Fruit fly (Drosophila melanogaster) whole organism, pupa: Measurements from ENCODE around the gene eIF3h.
A peak's percentile ranks its signal among the peaks of the same experiment; 100 is the strongest.

Experiments used
- CG10348 ChIP-seq: fragments of 200-800 bp; sonication (Bioruptor generic); IDR thresholded peaks from 2 replicates; pipeline ENCODE4 v1.3.6; 2022; ENCODE audit warnings: missing biosample characterization, missing genetic modification characterization
- CG15710 ChIP-seq: fragments of 200-800 bp; sonication (Bioruptor generic); optimal IDR thresholded peaks from 2 replicates; lab custom pipeline; 2018; ENCODE audit warnings: missing biosample characterization, mild to moderate bottlenecking, missing genetic modification characterization, moderate library complexity
- CG32121 ChIP-seq: fragments of 200-800 bp; sonication (Bioruptor generic); IDR thresholded peaks from 2 replicates; pipeline ENCODE4 v1.3.6; 2022; ENCODE audit warnings: missing biosample characterization, missing genetic modification characterization
- CG34367 ChIP-seq: fragments of 200-800 bp; sonication (Bioruptor generic); optimal IDR thresholded peaks from 2 replicates; lab custom pipeline; 2018; ENCODE audit warnings: missing biosample characterization, mild to moderate bottlenecking, missing genetic modification characterization
- CG8301 ChIP-seq: fragments of 200-800 bp; sonication (Bioruptor generic); optimal IDR thresholded peaks from 2 replicates; lab custom pipeline; 2018; ENCODE audit warnings: missing biosample characterization, mild to moderate bottlenecking, missing genetic modification characterization
- CG9948 ChIP-seq: fragments of 200-800 bp; sonication (Bioruptor generic); optimal IDR thresholded peaks from 2 replicates; lab custom pipeline; 2018; ENCODE audit warnings: missing biosample characterization, mild to moderate bottlenecking, missing genetic modification characterization, moderate library complexity
- D1 ChIP-seq: fragments of 200-800 bp; sonication (Bioruptor generic); optimal IDR thresholded peaks from 2 replicates; lab custom pipeline; 2018; ENCODE audit warnings: missing biosample characterization, mild to moderate bottlenecking, missing genetic modification characterization, moderate library complexity
- EcR ChIP-seq: fragments of 200-800 bp; sonication (Bioruptor generic); optimal IDR thresholded peaks from 3 replicates; lab custom pipeline; 2019; ENCODE audit warnings: missing biosample characterization, missing genetic modification characterization, mild to moderate bottlenecking, moderate library complexity, missing genetic modification reagents
- Ets98B ChIP-seq: fragments of 200-800 bp; sonication (Bioruptor generic); IDR thresholded peaks from 2 replicates; pipeline ENCODE4 v1.3.6; 2022; ENCODE audit warnings: missing biosample characterization, missing genetic modification characterization
- Pif1A ChIP-seq: fragments of 200-800 bp; sonication (Bioruptor generic); optimal IDR thresholded peaks from 3 replicates; lab custom pipeline; 2016; ENCODE audit warnings: missing biosample characterization, missing genetic modification characterization
- Snoo ChIP-seq: fragments of 200-800 bp; sonication (Bioruptor generic); optimal IDR thresholded peaks from 3 replicates; lab custom pipeline; 2017; ENCODE audit warnings: missing biosample characterization, mild to moderate bottlenecking, missing genetic modification characterization, inconsistent platforms
- fd96Ca ChIP-seq: fragments of 200-800 bp; sonication (Bioruptor generic); IDR thresholded peaks from 3 replicates; pipeline ENCODE4 v1.3.6; 2022; ENCODE audit warnings: missing biosample characterization, missing genetic modification characterization

DNA sequence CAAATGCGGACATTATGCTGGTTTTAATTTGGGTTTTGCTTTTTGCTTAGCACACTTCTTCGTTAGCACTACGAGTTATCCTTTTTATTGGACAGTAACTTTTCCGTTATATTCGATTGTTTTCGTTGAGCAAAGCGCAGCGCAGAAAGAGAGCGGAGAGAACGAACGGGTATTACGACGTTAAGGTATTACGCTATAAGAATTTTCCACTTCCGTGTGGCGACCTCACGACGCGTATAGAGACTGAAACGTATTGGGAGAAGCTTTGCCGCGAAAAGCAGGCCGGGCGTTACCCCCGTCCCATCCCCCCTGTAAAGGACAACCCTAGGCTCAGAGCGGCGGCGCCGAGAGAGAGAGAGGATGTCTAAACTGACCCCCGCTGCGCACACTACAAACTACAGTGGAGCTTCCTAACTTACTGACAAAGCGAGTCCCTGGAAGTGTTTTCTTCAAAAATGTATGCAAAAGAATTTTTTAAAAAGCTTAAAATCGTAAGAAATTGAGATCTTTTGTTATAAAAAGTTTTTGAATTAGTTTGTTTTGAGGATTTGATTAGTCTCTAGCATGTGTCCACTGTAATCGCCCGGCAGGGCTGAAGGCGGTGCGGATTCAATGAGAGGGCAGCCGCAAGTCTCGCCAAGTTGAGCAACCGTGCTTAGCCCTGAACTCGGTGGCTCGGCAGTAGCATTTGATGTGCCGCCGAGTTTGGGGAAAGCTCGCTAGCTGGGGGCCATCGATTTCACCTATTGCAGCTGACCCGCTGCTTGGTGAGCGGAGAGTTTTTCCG, 48.0 kb downstream of the eIF3h start:
- peak; percentile 41 for TF ChIP-seq D1 (tag; lab: Kevin White, UChicago)
- peak; percentile 88 for TF ChIP-seq Ets98B (GFP tag; lab: Robert Waterston, UW)
- peak; percentile 88 for TF ChIP-seq CG34367 (tag; lab: Kevin White, UChicago)
- peak; percentile 89 for TF ChIP-seq CG32121
- peak; percentile 70 for TF ChIP-seq Snoo
- TF ChIP-seq fd96Ca (GFP tag; lab: Robert Waterston, UW), result peak; percentile 90
- TF ChIP-seq EcR (GFP tag; lab: Kevin White, UChicago), result peak; percentile 38
- TF ChIP-seq CG15710, result peak; percentile 90
- peak; percentile 81 for TF ChIP-seq CG8301
- TF ChIP-seq Pif1A (GFP tag; lab: Kevin White, UChicago), result peak; percentile 90
- TF ChIP-seq CG9948 (tag; lab: Kevin White, UChicago), result peak; percentile 89
- peak; percentile 76 for TF ChIP-seq CG10348 (GFP tag; lab: Robert Waterston, UW)
